Fruit fly (Drosophila melanogaster) whole organism: ENCODE measurements around the gene fax.

Experiments used
- CG8478 ChIP-seq: fragments of >200 bp; optimal IDR thresholded peaks from 2 replicates; lab custom pipeline; 2018; ENCODE audit warnings: inconsistent platforms
- Dll ChIP-seq: fragments of >200 bp; optimal IDR thresholded peaks from 2 replicates; lab custom pipeline; 2017
- EcR ChIP-seq, 2 experiments: fragments of >200 bp; optimal IDR thresholded peaks; 2 replicates each; lab custom pipeline; 2017; ENCODE audit warnings: missing biosample characterization in 2 of 2, missing genetic modification characterization in 2 of 2, missing genetic modification reagents in 2 of 2
- pan ChIP-seq: fragments of >200 bp; optimal IDR thresholded peaks from 2 replicates; lab custom pipeline; 2017
- psq ChIP-seq: fragments of >200 bp; optimal IDR thresholded peaks from 2 replicates; lab custom pipeline; 2017
- usp ChIP-seq: fragments of >200 bp; optimal IDR thresholded peaks from 2 replicates; lab custom pipeline; 2017; ENCODE audit warnings: missing biosample characterization, missing genetic modification characterization, mixed read lengths

DNA sequence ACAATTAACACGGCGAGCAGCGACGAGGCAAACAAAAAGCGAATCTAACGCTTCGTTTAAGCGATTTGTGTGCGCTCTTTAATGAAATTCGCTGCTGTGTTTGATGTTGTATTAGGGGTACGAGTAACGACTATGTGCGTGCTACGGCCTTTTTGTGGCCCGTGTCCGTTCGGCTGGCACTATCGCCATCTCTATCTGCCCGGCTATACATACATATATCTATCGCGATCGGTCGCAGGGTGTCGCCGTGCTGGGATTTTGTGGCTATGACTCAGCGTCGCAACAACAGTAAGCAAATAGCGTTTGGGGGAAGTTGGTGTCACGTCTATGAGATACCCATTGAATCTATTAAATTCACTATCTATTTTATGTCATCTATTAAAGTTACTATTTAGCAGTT, 17.9 kb downstream of the fax start:
- TF ChIP-seq usp (GFP tag; lab: Kevin White, UChicago): no peak
- TF ChIP-seq psq (lab: Kevin White, UChicago): no peak
- TF ChIP-seq Dll (lab: Kevin White, UChicago): no peak
- no peak for TF ChIP-seq CG8478 (lab: Kevin White, UChicago)
- no peak for TF ChIP-seq pan (lab: Kevin White, UChicago)
- TF ChIP-seq EcR (GFP tag; optimal IDR thresholded peaks at IDR 0.05; lab: Kevin White, UChicago): no peak
